Worm (Caenorhabditis elegans) whole organism, L2 larva: ENCODE measurements around the gene str-2.

Source experiments
- Y55F3AM.14 ChIP-seq: fragments of 200-800 bp; sonication (Bioruptor generic); optimal IDR thresholded peaks from 2 replicates; lab custom pipeline; 2018; ENCODE audit warnings: mild to moderate bottlenecking, missing genetic modification characterization, missing compliant biosample characterization
- ZK546.5 ChIP-seq: sonication (generic microtip); optimal IDR thresholded peaks from 2 replicates; lab custom pipeline; 2017; ENCODE audit warnings: missing biosample characterization, missing genetic modification characterization
- alr-1 ChIP-seq: fragments of 150-350 bp; optimal IDR thresholded peaks from 2 replicates; lab custom pipeline; 2014; ENCODE audit warnings: missing biosample characterization, missing genetic modification characterization
- elt-3 ChIP-seq: sonication (generic microtip); optimal IDR thresholded peaks from 2 replicates; lab custom pipeline; 2017; ENCODE audit warnings: missing biosample characterization, missing genetic modification characterization
- gmeb-1 ChIP-seq: fragments of 150-350 bp; optimal IDR thresholded peaks from 2 replicates; lab custom pipeline; 2014; ENCODE audit warnings: missing biosample characterization, missing genetic modification characterization
- lin-11 ChIP-seq: fragments of 150-350 bp; sonication (generic microtip); optimal IDR thresholded peaks from 2 replicates; lab custom pipeline; 2014; ENCODE audit warnings: missing biosample characterization, missing genetic modification characterization, inconsistent platforms, mixed read lengths
- nhr-23 ChIP-seq: fragments of 150-350 bp; optimal IDR thresholded peaks from 2 replicates; lab custom pipeline; 2014; ENCODE audit warnings: missing biosample characterization, missing genetic modification reagents, missing genetic modification characterization
- unc-55 ChIP-seq: fragments of 150-350 bp; sonication (generic microtip); optimal IDR thresholded peaks from 3 replicates; lab custom pipeline; 2014; ENCODE audit warnings: missing biosample characterization, missing genetic modification reagents, missing genetic modification characterization
- ztf-11 ChIP-seq: sonication (generic microtip); optimal IDR thresholded peaks from 2 replicates; lab custom pipeline; 2017; ENCODE audit warnings: missing biosample characterization, missing genetic modification characterization
- ztf-4 ChIP-seq: fragments of 150-350 bp; optimal IDR thresholded peaks from 2 replicates; lab custom pipeline; 2014; ENCODE audit warnings: missing biosample characterization, missing genetic modification characterization

DNA sequence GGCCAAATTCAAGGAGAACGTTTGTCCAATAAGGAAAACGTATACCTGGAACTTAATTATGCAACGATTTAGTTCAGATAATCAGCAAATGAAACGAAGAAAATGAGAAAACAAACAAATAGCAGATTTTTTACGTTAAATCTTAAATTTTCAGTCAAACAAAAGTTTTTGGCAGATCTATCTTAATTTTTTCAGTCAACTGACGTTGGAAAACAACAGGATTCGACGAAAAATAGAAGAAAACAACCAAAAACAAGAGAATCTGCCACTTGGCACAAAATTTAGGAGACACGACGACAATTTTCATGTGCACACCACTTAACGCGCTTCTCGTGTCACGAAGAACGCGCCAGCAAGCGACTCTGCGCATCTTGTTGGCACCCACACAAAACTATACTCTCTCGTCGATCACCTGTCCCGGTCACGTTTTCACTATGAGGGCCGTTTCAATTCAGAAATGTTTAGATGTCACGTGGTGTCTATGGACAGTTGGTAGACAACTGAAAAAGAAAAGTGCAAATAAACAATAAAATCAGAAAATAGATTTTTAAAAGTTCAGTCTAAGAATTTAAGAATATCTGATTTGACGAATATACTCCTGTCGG is 34.3 kb downstream of the str-2 start, which contains the start of gene ztf-7:
- no peak for TF ChIP-seq alr-1 (tag; lab: Kevin White, UChicago)
- peak; percentile 95 for TF ChIP-seq lin-11 (tag; lab: Kevin White, UChicago)
- TF ChIP-seq ZK546.5 (tag; lab: Kevin White, UChicago): no peak
- TF ChIP-seq elt-3: no peak
- TF ChIP-seq Y55F3AM.14 (GFP tag; lab: Kevin White, UChicago): peak; percentile 86
- no peak for TF ChIP-seq ztf-11 (tag; lab: Kevin White, UChicago)
- TF ChIP-seq unc-55: peak; percentile 83
- peak; percentile 91 for TF ChIP-seq ztf-4 (tag; lab: Kevin White, UChicago)
- peak; percentile 92 for TF ChIP-seq gmeb-1
- TF ChIP-seq nhr-23 (tag; lab: Kevin White, UChicago): no peak
